Worm (Caenorhabditis elegans) whole organism, young adult: ENCODE measurements around the gene dnc-1.

ENCODE experiments used
- Y53F4B.3 ChIP-seq: fragments of 200-800 bp; sonication (Bioruptor generic); IDR thresholded peaks from 2 replicates; pipeline ENCODE4 v1.3.6; 2022; ENCODE audit warnings: missing genetic modification reagents, missing genetic modification characterization, missing compliant biosample characterization
- aptf-3 ChIP-seq: fragments of 200-800 bp; sonication (Bioruptor generic); IDR thresholded peaks from 2 replicates; pipeline ENCODE4 v1.3.6; 2022; ENCODE audit warnings: missing genetic modification characterization, missing compliant biosample characterization
- attf-5 ChIP-seq: fragments of 200-800 bp; sonication (Bioruptor generic); optimal IDR thresholded peaks from 2 replicates; lab custom pipeline; 2018; ENCODE audit warnings: mild to moderate bottlenecking, missing genetic modification characterization, missing compliant biosample characterization
- egl-44 ChIP-seq: fragments of 200-800 bp; sonication (Bioruptor generic); IDR thresholded peaks from 2 replicates; pipeline ENCODE4 v1.3.6; 2022; ENCODE audit warnings: missing genetic modification reagents, missing genetic modification characterization, missing compliant biosample characterization
- egrh-3 ChIP-seq: fragments of 200-800 bp; sonication (Bioruptor generic); IDR thresholded peaks from 2 replicates; pipeline ENCODE4 v1.3.6; 2022; ENCODE audit warnings: missing genetic modification reagents, missing genetic modification characterization, missing compliant biosample characterization
- madf-3 ChIP-seq: fragments of 200-800 bp; sonication (Bioruptor generic); IDR thresholded peaks from 2 replicates; pipeline ENCODE4 v1.3.6; 2022; ENCODE audit warnings: missing genetic modification reagents, missing genetic modification characterization, missing compliant biosample characterization
- nfya-1 ChIP-seq: sonication (generic microtip); optimal IDR thresholded peaks from 2 replicates; lab custom pipeline; 2017; ENCODE audit warnings: antibody characterized with exemption, missing compliant biosample characterization, missing genetic modification characterization, borderline replicate concordance; ENCODE audit not compliant: insufficient read depth
- nhr-90 ChIP-seq: sonication (generic microtip); optimal IDR thresholded peaks from 2 replicates; lab custom pipeline; 2016; ENCODE audit warnings: missing genotype, mild to moderate bottlenecking, missing genetic modification characterization, missing compliant biosample characterization
- pha-4 ChIP-seq: fragments of 150-350 bp; sonication (generic microtip); optimal IDR thresholded peaks from 2 replicates; lab custom pipeline; 2014; ENCODE audit warnings: missing biosample characterization, missing genetic modification reagents, missing genetic modification characterization

ce11 chrIV:10935853-10936491 lies 3.0 kb upstream of the dnc-1 start, which contains the start of gene lgg-2:
- no peak for TF ChIP-seq Y53F4B.3 (GFP tag; lab: Robert Waterston, UW)
- TF ChIP-seq aptf-3: no peak
- TF ChIP-seq egrh-3 (GFP tag; lab: Robert Waterston, UW): peak; percentile 11; the same call in 1 of the 2 replicates
- no peak for TF ChIP-seq nfya-1 (tag; lab: Kevin White, UChicago)
- TF ChIP-seq madf-3 (GFP tag; lab: Robert Waterston, UW): 0 out of 2 replicates have a peak, but pooled peaks have one; percentile 64
- TF ChIP-seq nhr-90: peak; percentile 61
- peak; percentile 67 for TF ChIP-seq pha-4 (tag; lab: Kevin White, UChicago)
- 0 out of 2 replicates have a peak, but pooled peaks have one; percentile 61 for TF ChIP-seq egl-44 (GFP tag; lab: Robert Waterston, UW)
- peak; percentile 86 for TF ChIP-seq attf-5 (GFP tag; lab: Kevin White, UChicago)
